Fruit fly (Drosophila melanogaster) Kc167 (cell line): ENCODE data around the gene SelG.

Source experiments
- Myc ChIP-seq: fragments of >200 bp; optimal IDR thresholded peaks from 2 replicates; lab custom pipeline; 2017; ENCODE audit warnings: missing external identifiers
- Sin3A ChIP-seq: fragments of >200 bp; optimal IDR thresholded peaks from 2 replicates; lab custom pipeline; 2018; ENCODE audit warnings: missing external identifiers
- h ChIP-seq: fragments of >200 bp; optimal IDR thresholded peaks from 3 replicates; lab custom pipeline; 2018; ENCODE audit warnings: missing external identifiers
- insv ChIP-seq: fragments of >200 bp; optimal IDR thresholded peaks from 3 replicates; lab custom pipeline; 2018; ENCODE audit warnings: missing external identifiers
- psq ChIP-seq: fragments of >200 bp; optimal IDR thresholded peaks from 2 replicates; lab custom pipeline; 2017; ENCODE audit warnings: missing external identifiers
- ttk ChIP-seq: sonication (Bioruptor generic); optimal IDR thresholded peaks from 2 replicates; lab custom pipeline; 2017; ENCODE audit warnings: missing external identifiers

Gene SelG

dm6 chrX:11857522-11858438, 29.3 kb upstream of the SelG start:
- TF ChIP-seq insv (lab: Kevin White, UChicago) = no peak
- TF ChIP-seq Myc = no peak
- no peak for TF ChIP-seq Sin3A (lab: Kevin White, UChicago)
- TF ChIP-seq ttk = no peak
- TF ChIP-seq psq (lab: Kevin White, UChicago) = no peak
- TF ChIP-seq h (lab: Kevin White, UChicago) = no peak

- TF ChIP-seq ttk (no peak), psq (lab: Kevin White, UChicago) (no peak), insv (lab: Kevin White, UChicago) (no peak), Myc (no peak), h (lab: Kevin White, UChicago) (no peak), Sin3A (lab: Kevin White, UChicago) (no peak)
Observed at dm6 chrX:11858439-11858813, 28.7 kb upstream of the SelG start.

dm6 chrX:11868866-11869265, 18.2 kb upstream of the SelG start, which contains the start of the genes Nrd1 and CG1847:
Nrd1 (minus strand) TSS chrX:11868893.
CG1847 (plus strand) TSS chrX:11869170.
- TF ChIP-seq h (lab: Kevin White, UChicago) (no peak), ttk (no peak), psq (lab: Kevin White, UChicago) (no peak), insv (lab: Kevin White, UChicago) (no peak), Sin3A (lab: Kevin White, UChicago) (no peak), Myc (no peak)

- TF ChIP-seq Myc (no peak), psq (lab: Kevin White, UChicago) (no peak), h (lab: Kevin White, UChicago) (no peak)
Observed at dm6 chrX:11872517-11872916, 14.6 kb upstream of the SelG start, which contains the start of gene BORCS5. BORCS5 (minus strand) TSS chrX:11872779.

- TF ChIP-seq Sin3A (lab: Kevin White, UChicago) (no peak), insv (lab: Kevin White, UChicago) (no peak), psq (lab: Kevin White, UChicago) (no peak), ttk (no peak), Myc (no peak), h (lab: Kevin White, UChicago) (no peak)
Observed at dm6 chrX:11873116-11873515, 14.0 kb upstream of the SelG start, which contains the start of gene CG15739. CG15739 (plus strand) TSS chrX:11873319.

dm6 chrX:11875146-11875830, 11.8 kb upstream of the SelG start:
- TF ChIP-seq psq (lab: Kevin White, UChicago) (no peak), ttk (no peak), Myc (no peak), h (lab: Kevin White, UChicago) (no peak), insv (lab: Kevin White, UChicago) (no peak), Sin3A (lab: Kevin White, UChicago) (no peak)

dm6 chrX:11877165-11877564, 9.9 kb upstream of the SelG start, which contains the start of gene CG10352:
CG10352 (minus strand) TSS chrX:11877168.
- no peak for TF ChIP-seq Sin3A (lab: Kevin White, UChicago)
- TF ChIP-seq insv (lab: Kevin White, UChicago) = no peak
- TF ChIP-seq psq (lab: Kevin White, UChicago) = no peak
- TF ChIP-seq h (lab: Kevin White, UChicago) = no peak
- TF ChIP-seq ttk = no peak
- no peak for TF ChIP-seq Myc

dm6 chrX:11881686-11882085, 5.4 kb upstream of the SelG start:
- TF ChIP-seq insv (lab: Kevin White, UChicago) (no peak), ttk (no peak), Sin3A (lab: Kevin White, UChicago) (no peak), psq (lab: Kevin White, UChicago) (no peak), h (lab: Kevin White, UChicago) (no peak), Myc (no peak)

dm6 chrX:11882447-11882846, 4.6 kb upstream of the SelG start:
- no peak for TF ChIP-seq psq (lab: Kevin White, UChicago)
- TF ChIP-seq Myc = no peak
- no peak for TF ChIP-seq insv (lab: Kevin White, UChicago)
- no peak for TF ChIP-seq Sin3A (lab: Kevin White, UChicago)
- TF ChIP-seq h (lab: Kevin White, UChicago) = no peak
- no peak for TF ChIP-seq ttk

dm6 chrX:11884134-11884533, 3.0 kb upstream of the SelG start:
- TF ChIP-seq h (lab: Kevin White, UChicago) = no peak
- no peak for TF ChIP-seq psq (lab: Kevin White, UChicago)
- TF ChIP-seq Myc = no peak
- no peak for TF ChIP-seq Sin3A (lab: Kevin White, UChicago)
- TF ChIP-seq insv (lab: Kevin White, UChicago) = no peak
- TF ChIP-seq ttk = no peak

dm6 chrX:11885356-11885755, 1.7 kb upstream of the SelG start:
- TF ChIP-seq Myc = no peak
- no peak for TF ChIP-seq ttk
- no peak for TF ChIP-seq h (lab: Kevin White, UChicago)
- no peak for TF ChIP-seq psq (lab: Kevin White, UChicago)
- no peak for TF ChIP-seq insv (lab: Kevin White, UChicago)
- no peak for TF ChIP-seq Sin3A (lab: Kevin White, UChicago)

- no peak for TF ChIP-seq ttk
- TF ChIP-seq h (lab: Kevin White, UChicago) = no peak
- no peak for TF ChIP-seq Sin3A (lab: Kevin White, UChicago)
- TF ChIP-seq insv (lab: Kevin White, UChicago) = no peak
Observed at dm6 chrX:11888142-11888541, 1.1 kb downstream of the SelG start, which contains the start of gene CG1840. CG1840 (plus strand) TSS chrX:11888352.
